Fruit fly (Drosophila melanogaster) whole organism, embryonic: ENCODE data around the gene CG11374.

Source experiments
- BEAF-32 ChIP-seq: fragments of 200-800 bp; sonication (Bioruptor generic); optimal IDR thresholded peaks from 3 replicates; lab custom pipeline; 2017; ENCODE audit warnings: missing biosample characterization, missing genetic modification characterization, mild to moderate bottlenecking, moderate library complexity, missing genetic modification reagents
- Blimp-1 ChIP-seq: fragments of 200-800 bp; sonication (Bioruptor generic); optimal IDR thresholded peaks from 3 replicates; lab custom pipeline; 2018; ENCODE audit warnings: missing biosample characterization, missing genetic modification characterization, mild to moderate bottlenecking, moderate library complexity, missing genetic modification reagents
- C15 ChIP-seq: fragments of 200-800 bp; sonication (Bioruptor generic); IDR thresholded peaks from 3 replicates; pipeline ENCODE4 v1.3.6; 2022; ENCODE audit warnings: missing biosample characterization, missing genetic modification characterization
- CG10209 ChIP-seq: fragments of 200-800 bp; sonication (Bioruptor generic); optimal IDR thresholded peaks from 3 replicates; lab custom pipeline; 2017; ENCODE audit warnings: missing biosample characterization, mild to moderate bottlenecking, missing genetic modification characterization, missing genetic modification reagents
- CG10654 ChIP-seq: fragments of 200-800 bp; sonication (Bioruptor generic); optimal IDR thresholded peaks from 2 replicates; lab custom pipeline; 2016; ENCODE audit warnings: missing biosample characterization, missing genetic modification characterization
- CG11696 ChIP-seq: fragments of 200-800 bp; sonication (Bioruptor generic); IDR thresholded peaks from 2 replicates; pipeline ENCODE4 v1.3.6; 2022; ENCODE audit warnings: missing biosample characterization, missing genetic modification characterization
- CG17829 ChIP-seq: fragments of 200-800 bp; optimal IDR thresholded peaks from 2 replicates; lab custom pipeline; 2019; ENCODE audit warnings: missing biosample characterization, mild to moderate bottlenecking, missing genetic modification characterization, moderate library complexity
- CG18011 ChIP-seq: fragments of 200-800 bp; sonication (Bioruptor generic); optimal IDR thresholded peaks from 2 replicates; lab custom pipeline; 2017; ENCODE audit warnings: missing biosample characterization, missing genetic modification characterization, mild to moderate bottlenecking, moderate library complexity, missing genotype
- CG2199 ChIP-seq: fragments of 200-800 bp; sonication (Bioruptor generic); IDR thresholded peaks from 3 replicates; pipeline ENCODE4 v1.3.6; 2022; ENCODE audit warnings: missing biosample characterization, missing genetic modification characterization
- CG3163 ChIP-seq: fragments of 200-800 bp; sonication (Bioruptor generic); optimal IDR thresholded peaks from 3 replicates; lab custom pipeline; 2016; ENCODE audit warnings: missing biosample characterization, missing genetic modification characterization
- CG5180 ChIP-seq: fragments of 200-800 bp; sonication (Bioruptor generic); optimal IDR thresholded peaks from 3 replicates; lab custom pipeline; 2017; ENCODE audit warnings: missing biosample characterization, missing genetic modification characterization, mild to moderate bottlenecking, moderate library complexity, missing genetic modification reagents
- CG8290 ChIP-seq, 3 experiments: fragments of 200-800 bp; sonication (Bioruptor generic); optimal IDR thresholded peaks; 2 replicates each; lab custom pipeline; 2016 to 2019; ENCODE audit warnings: missing biosample characterization in 3 of 3, missing genetic modification characterization in 3 of 3, mild to moderate bottlenecking in 2 of 3, moderate library complexity in 1 of 3
- CG8388 ChIP-seq: fragments of 200-800 bp; sonication (Bioruptor generic); optimal IDR thresholded peaks from 2 replicates; lab custom pipeline; 2019; ENCODE audit warnings: missing biosample characterization, mild to moderate bottlenecking, missing genetic modification characterization, moderate library complexity
- D19A ChIP-seq: fragments of 200-800 bp; optimal IDR thresholded peaks from 3 replicates; lab custom pipeline; 2019; ENCODE audit warnings: missing biosample characterization, mild to moderate bottlenecking, missing genetic modification characterization, moderate library complexity
- Dip3 ChIP-seq: fragments of 200-800 bp; sonication (Bioruptor generic); optimal IDR thresholded peaks from 3 replicates; lab custom pipeline; 2016; ENCODE audit warnings: missing biosample characterization, missing genetic modification characterization
- Dll ChIP-seq: fragments of 200-800 bp; sonication (Bioruptor generic); IDR thresholded peaks from 4 replicates; pipeline ENCODE4 v1.3.6; 2022; ENCODE audit warnings: missing biosample characterization, missing genetic modification characterization; ENCODE audit not compliant: partially characterized antibody
- Drgx ChIP-seq: fragments of 200-800 bp; sonication (Bioruptor generic); IDR thresholded peaks from 2 replicates; pipeline ENCODE4 v1.3.6; 2022; ENCODE audit warnings: missing biosample characterization, missing genetic modification characterization
- Eip74EF ChIP-seq, 2 experiments: fragments of 200-800 bp in 1 of 2; fragments of >200 bp in 1 of 2; sonication (Bioruptor generic) in 1 of 2; optimal IDR thresholded peaks; 2 replicates each; lab custom pipeline; 2017 to 2019; ENCODE audit warnings: missing biosample characterization in 2 of 2, missing genetic modification characterization in 2 of 2, mild to moderate bottlenecking in 1 of 2, moderate library complexity in 1 of 2
- Hmx ChIP-seq: fragments of 200-800 bp; sonication (Bioruptor generic); optimal IDR thresholded peaks from 2 replicates; lab custom pipeline; 2016; ENCODE audit warnings: missing biosample characterization, missing genetic modification characterization
- Jarid2 ChIP-seq: fragments of 200-800 bp; sonication (Bioruptor generic); optimal IDR thresholded peaks from 3 replicates; lab custom pipeline; 2017; ENCODE audit warnings: mild to moderate bottlenecking, missing biosample characterization, missing genetic modification reagents, missing genetic modification characterization
- Med ChIP-seq: fragments of 200-800 bp; sonication (Bioruptor generic); peaks from one replicate; lab custom pipeline; 2016; ENCODE audit warnings: missing biosample characterization, missing genetic modification characterization, mild to moderate bottlenecking, inconsistent platforms, moderate library complexity
- Meics ChIP-seq: fragments of 200-800 bp; sonication (Bioruptor generic); optimal IDR thresholded peaks from 2 replicates; lab custom pipeline; 2017; ENCODE audit warnings: missing biosample characterization, mild to moderate bottlenecking, missing genetic modification characterization
- Pdp1 ChIP-seq, 2 experiments: fragments of 200-800 bp; sonication (Bioruptor generic); optimal IDR thresholded peaks; 3 replicates each; lab custom pipeline; 2016; ENCODE audit warnings: missing biosample characterization in 2 of 2, missing genetic modification characterization in 2 of 2, mild to moderate bottlenecking in 1 of 2, moderate library complexity in 1 of 2
- Vsx1 ChIP-seq: fragments of 200-800 bp; sonication (Bioruptor generic); optimal IDR thresholded peaks from 2 replicates; lab custom pipeline; 2017; ENCODE audit warnings: missing biosample characterization, mild to moderate bottlenecking, missing genetic modification characterization, missing genetic modification reagents
- bbx ChIP-seq: fragments of 200-800 bp; sonication (Bioruptor generic); IDR thresholded peaks from 2 replicates; pipeline ENCODE4 v1.3.6; 2022; ENCODE audit warnings: missing biosample characterization, missing genetic modification characterization; ENCODE audit not compliant: partially characterized antibody
- chinmo ChIP-seq: fragments of 200-800 bp; sonication (Bioruptor generic); IDR thresholded peaks from 4 replicates; pipeline ENCODE4 v1.3.6; 2022; ENCODE audit warnings: missing biosample characterization, missing genetic modification characterization; ENCODE audit not compliant: partially characterized antibody
- chm ChIP-seq: fragments of 200-800 bp; sonication (Bioruptor generic); IDR thresholded peaks from 2 replicates; pipeline ENCODE4 v1.3.6; 2022; ENCODE audit warnings: missing biosample characterization, missing genetic modification characterization
- ci ChIP-seq: fragments of 200-800 bp; sonication (Bioruptor generic); IDR thresholded peaks from 3 replicates; pipeline ENCODE4 v1.3.6; 2022; ENCODE audit warnings: missing biosample characterization, missing genetic modification characterization
- dan ChIP-seq: fragments of 200-800 bp; sonication (Bioruptor generic); IDR thresholded peaks from 2 replicates; pipeline ENCODE4 v1.3.6; 2022; ENCODE audit warnings: missing biosample characterization, missing genetic modification characterization
- ftz-f1 ChIP-seq: fragments of 200-800 bp; sonication (Bioruptor generic); optimal IDR thresholded peaks from 2 replicates; lab custom pipeline; 2016; ENCODE audit warnings: missing biosample characterization, missing genetic modification characterization
- gcm ChIP-seq: fragments of 200-800 bp; sonication (Bioruptor generic); optimal IDR thresholded peaks from 2 replicates; lab custom pipeline; 2019; ENCODE audit warnings: missing biosample characterization, mild to moderate bottlenecking, missing genetic modification characterization, moderate library complexity
- kni ChIP-seq: fragments of 200-800 bp; sonication (Bioruptor generic); optimal IDR thresholded peaks from 3 replicates; lab custom pipeline; 2017; ENCODE audit warnings: mild to moderate bottlenecking, missing biosample characterization, missing genetic modification reagents, missing genetic modification characterization
- lola ChIP-seq, 3 experiments: fragments of >200 bp in 2 of 3; fragments of 200-800 bp in 1 of 3; sonication (Bioruptor generic) in 1 of 3; optimal IDR thresholded peaks; 2 replicates each; lab custom pipeline; 2017 to 2019; ENCODE audit warnings: missing biosample characterization in 3 of 3, missing genetic modification characterization in 3 of 3, mild to moderate bottlenecking in 1 of 3, moderate library complexity in 1 of 3
- nom ChIP-seq: fragments of 200-800 bp; sonication (Bioruptor generic); optimal IDR thresholded peaks from 2 replicates; lab custom pipeline; 2017; ENCODE audit warnings: missing biosample characterization, missing genetic modification characterization, mild to moderate bottlenecking, moderate library complexity, missing genetic modification reagents
- row ChIP-seq: fragments of 200-800 bp; sonication (Bioruptor generic); IDR thresholded peaks from 3 replicates; pipeline ENCODE4 v1.3.6; 2022; ENCODE audit warnings: missing biosample characterization, missing genetic modification characterization
- scrt ChIP-seq: fragments of 200-800 bp; sonication (Bioruptor generic); optimal IDR thresholded peaks from 2 replicates; lab custom pipeline; 2018; ENCODE audit warnings: missing biosample characterization, mild to moderate bottlenecking, missing genetic modification characterization, moderate library complexity
- sens-2 ChIP-seq: fragments of 200-800 bp; sonication (Bioruptor generic); IDR thresholded peaks from 2 replicates; pipeline ENCODE4 v1.3.6; 2022; ENCODE audit warnings: missing biosample characterization, missing genetic modification characterization
- sna ChIP-seq: fragments of 200-800 bp; sonication (Bioruptor generic); IDR thresholded peaks from 2 replicates; pipeline ENCODE4 v1.3.6; 2022; ENCODE audit warnings: missing biosample characterization, missing genetic modification characterization; ENCODE audit not compliant: partially characterized antibody
- sqz ChIP-seq: fragments of 200-800 bp; sonication (Bioruptor generic); optimal IDR thresholded peaks from 3 replicates; lab custom pipeline; 2018; ENCODE audit warnings: missing biosample characterization, mild to moderate bottlenecking, missing genetic modification characterization
- stwl ChIP-seq: fragments of 200-800 bp; sonication (Bioruptor generic); optimal IDR thresholded peaks from 3 replicates; lab custom pipeline; 2018; ENCODE audit warnings: missing biosample characterization, mild to moderate bottlenecking, missing genetic modification characterization, moderate library complexity
- tll ChIP-seq, 2 experiments: fragments of 200-800 bp in 1 of 2; fragments of >200 bp in 1 of 2; sonication (Bioruptor generic) in 1 of 2; optimal IDR thresholded peaks; 2 replicates each; lab custom pipeline; 2017 to 2019; ENCODE audit warnings: missing biosample characterization in 2 of 2, missing genetic modification characterization in 2 of 2, mild to moderate bottlenecking in 1 of 2, moderate library complexity in 1 of 2
- tna ChIP-seq: fragments of 200-800 bp; sonication (Bioruptor generic); IDR thresholded peaks from 2 replicates; pipeline ENCODE4 v1.3.6; 2022; ENCODE audit warnings: missing biosample characterization, missing genetic modification characterization; ENCODE audit not compliant: partially characterized antibody
- vfl ChIP-seq: fragments of 200-800 bp; sonication (Bioruptor generic); optimal IDR thresholded peaks from 2 replicates; lab custom pipeline; 2016; ENCODE audit warnings: missing biosample characterization, missing genetic modification characterization
- zen2 ChIP-seq: fragments of 200-800 bp; sonication (Bioruptor generic); IDR thresholded peaks from 3 replicates; pipeline ENCODE4 v1.3.6; 2022; ENCODE audit warnings: missing biosample characterization, missing genetic modification characterization; ENCODE audit not compliant: partially characterized antibody

The CG11374 gene

DNA sequence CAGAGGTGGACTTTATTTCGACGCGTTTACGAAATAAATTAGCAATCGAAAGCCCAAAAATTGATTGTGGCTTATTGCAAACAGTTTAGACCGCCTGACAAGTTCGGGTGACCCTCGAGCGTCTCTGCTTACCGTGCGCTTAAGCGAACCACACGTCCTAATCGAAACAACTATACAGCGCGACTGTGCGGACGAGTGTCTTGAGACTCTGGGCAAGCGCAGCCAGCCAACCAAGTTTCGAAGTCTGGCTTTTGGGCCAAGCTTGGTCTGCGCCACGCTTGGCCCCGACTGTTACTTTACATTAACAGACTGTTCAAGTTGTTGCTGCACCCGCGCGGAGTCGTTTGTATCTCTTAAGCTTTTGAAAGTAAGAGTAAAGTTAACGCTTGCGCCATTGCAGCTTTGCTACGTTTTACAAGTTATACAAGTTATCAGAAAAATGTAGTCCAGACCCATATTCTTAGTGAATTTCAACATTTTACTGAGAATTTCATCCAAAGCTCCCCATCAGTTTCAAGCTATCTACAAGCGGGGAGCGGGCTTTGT, 17.0 kb upstream of the CG11374 start:
- TF ChIP-seq C15 (no peak), ftz-f1 (GFP tag; lab: Kevin White, UChicago) (peak; percentile 24), nom (GFP tag; lab: Kevin White, UChicago) (peak; percentile 7), chinmo (GFP tag; lab: Robert Waterston, UW) (peak; percentile 73; the same call in 1 of the 4 replicates), CG17829 (tag; lab: Kevin White, UChicago) (no peak), CG8388 (no peak), CG5180 (GFP tag; lab: Kevin White, UChicago) (peak; percentile 10), ci (GFP tag; lab: Robert Waterston, UW) (peak; percentile 52; the same call in 2 of the 3 replicates), Med (GFP tag; lab: Kevin White, UChicago) (peak; percentile 63), Pdp1 (GFP tag; optimal IDR thresholded peaks at IDR 0.05; lab: Kevin White, UChicago) (peak in 1 of 2 experiments; percentile 16), bbx (peak; percentile 57; the same call in 1 of the 2 replicates), dan (no peak), CG3163 (GFP tag; lab: Kevin White, UChicago) (peak; percentile 38), Drgx (GFP tag; lab: Robert Waterston, UW) (0 out of 2 replicates have a peak, but pooled peaks have one; percentile 19), sqz (GFP tag; lab: Kevin White, UChicago) (peak; percentile 14), chm (GFP tag; lab: Robert Waterston, UW) (peak; percentile 14; the same call in 1 of the 2 replicates), Blimp-1 (peak; percentile 88), kni (GFP tag; lab: Kevin White, UChicago) (peak; percentile 8), Jarid2 (GFP tag; lab: Kevin White, UChicago) (peak; percentile 3)

DNA sequence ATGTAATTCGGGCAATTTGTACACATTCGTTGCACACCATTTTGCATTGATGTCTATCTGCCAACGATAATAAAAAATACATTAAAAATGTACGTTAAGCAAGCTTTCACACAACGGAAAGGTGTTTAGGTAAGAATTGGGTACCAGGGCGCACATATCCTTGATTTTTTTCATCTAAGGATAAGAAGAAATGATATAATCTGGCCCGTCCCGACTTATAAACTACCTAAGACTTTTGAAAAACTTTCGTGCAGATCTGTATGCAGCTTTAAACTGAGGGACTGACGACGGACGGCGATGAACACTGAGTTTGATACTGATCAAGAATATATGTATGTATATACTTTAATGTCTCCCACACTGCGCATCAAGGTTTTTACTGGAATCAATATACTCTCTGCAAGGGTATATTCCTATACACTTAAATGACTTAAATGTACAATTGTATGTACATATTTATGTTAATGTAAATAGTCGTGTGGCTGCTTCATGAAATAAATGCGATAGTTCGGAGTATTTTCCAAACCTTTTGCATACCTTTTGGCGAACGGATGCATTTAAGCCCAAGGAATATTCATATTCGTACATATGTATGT, 10.7 kb upstream of the CG11374 start, which contains the start of gene Cda5:
Gene Cda5, minus strand, starts transcription at position 51 of the 596 bp plus-strand sequence.
- no peak for TF ChIP-seq tna (GFP tag; lab: Robert Waterston, UW)
- 0 out of 4 replicates have a peak, but pooled peaks have one; percentile 24 for TF ChIP-seq Dll (GFP tag; lab: Robert Waterston, UW)
- TF ChIP-seq sens-2: no peak
- no peak for TF ChIP-seq CG10654 (GFP tag; lab: Kevin White, UChicago)
- TF ChIP-seq bbx: peak; percentile 28; the same call in 1 of the 2 replicates
- TF ChIP-seq CG11696: no peak
- no peak for TF ChIP-seq CG10209 (GFP tag; lab: Kevin White, UChicago)
- TF ChIP-seq gcm (GFP tag; lab: Kevin White, UChicago): no peak
- TF ChIP-seq tll (GFP tag; optimal IDR thresholded peaks at IDR 0.05; lab: Kevin White, UChicago): no peak
- no peak for TF ChIP-seq Hmx
- TF ChIP-seq Eip74EF (GFP tag; optimal IDR thresholded peaks at IDR 0.05; lab: Kevin White, UChicago): no peak
- TF ChIP-seq stwl: peak; percentile 9
- TF ChIP-seq CG8290 (GFP tag; optimal IDR thresholded peaks at IDR 0.05; lab: Kevin White, UChicago): no peak
- TF ChIP-seq CG8290 (tag; optimal IDR thresholded peaks at IDR 0.05; lab: Kevin White, UChicago): peak in 1 of 2 experiments; percentile 15
- no peak for TF ChIP-seq Meics (GFP tag; lab: Kevin White, UChicago)
- TF ChIP-seq CG18011: no peak
- no peak for TF ChIP-seq vfl (GFP tag; lab: Kevin White, UChicago)
- peak; percentile 85 for TF ChIP-seq D19A (tag; lab: Kevin White, UChicago)
- TF ChIP-seq CG5180 (GFP tag; lab: Kevin White, UChicago): no peak
- TF ChIP-seq lola (GFP tag; optimal IDR thresholded peaks at IDR 0.05; lab: Kevin White, UChicago): no peak
- no peak for TF ChIP-seq scrt
- TF ChIP-seq BEAF-32 (GFP tag; lab: Kevin White, UChicago): peak; percentile 40
- no peak for TF ChIP-seq Vsx1 (GFP tag; lab: Kevin White, UChicago)
- peak; percentile 28; the same call in 1 of the 3 replicates for TF ChIP-seq row (GFP tag; lab: Robert Waterston, UW)
- 0 out of 4 replicates have a peak, but pooled peaks have one; percentile 14 for TF ChIP-seq chinmo (GFP tag; lab: Robert Waterston, UW)
- peak; percentile 68; the same call in 2 of the 3 replicates for TF ChIP-seq CG2199
- TF ChIP-seq zen2 (GFP tag; lab: Robert Waterston, UW): no peak
- TF ChIP-seq Dip3: no peak
- TF ChIP-seq sna (GFP tag; lab: Robert Waterston, UW): 0 out of 2 replicates have a peak, but pooled peaks have one; percentile 18
